Worm (Caenorhabditis elegans): ENCODE results near the gene pigm-1.

ce11 chrII:11301059-11301458 lies 47.2 kb upstream of the pigm-1 start, which contains the start of gene raga-1:
- TF ChIP-seq unc-62 (GFP tag; optimal IDR thresholded peaks at IDR 0.05) (no peak), pha-4 (tag; optimal IDR thresholded peaks at IDR 0.05) (no peak), nhr-28 (tag; optimal IDR thresholded peaks at IDR 0.05) (no peak), elt-3 (tag; optimal IDR thresholded peaks at IDR 0.05) (no peak), elt-1 (tag; optimal IDR thresholded peaks at IDR 0.05; ENCODE audit: borderline replicate concordance, insufficient read depth) (no peak), sptf-1 (tag; optimal IDR thresholded peaks at IDR 0.05) (no peak), nhr-76 (tag; optimal IDR thresholded peaks at IDR 0.05) (no peak), snpc-4 (tag; optimal IDR thresholded peaks at IDR 0.05) (no peak), unc-120 (tag; optimal IDR thresholded peaks at IDR 0.05; ENCODE audit: poor library complexity, severe bottlenecking) (no peak), bed-3 (GFP tag; optimal IDR thresholded peaks at IDR 0.05) (no peak), lin-13 (tag; optimal IDR thresholded peaks at IDR 0.05) (no peak)

Measured in whole organism, mixed stage, embryonic.